Fruit fly (Drosophila melanogaster): ENCODE results near the gene trn.
A peak's percentile ranks its signal among the peaks of the same experiment; 100 is the strongest.

Gene trn

dm6 chr3L:13113970-13114392 is at the start of gene trn:
Gene trn (plus strand): TSS chr3L:13114271.
- TF ChIP-seq Dll (optimal IDR thresholded peaks at IDR 0.05) (peak; percentile 13), CG8478 (optimal IDR thresholded peaks at IDR 0.05) (no peak)

DNA sequence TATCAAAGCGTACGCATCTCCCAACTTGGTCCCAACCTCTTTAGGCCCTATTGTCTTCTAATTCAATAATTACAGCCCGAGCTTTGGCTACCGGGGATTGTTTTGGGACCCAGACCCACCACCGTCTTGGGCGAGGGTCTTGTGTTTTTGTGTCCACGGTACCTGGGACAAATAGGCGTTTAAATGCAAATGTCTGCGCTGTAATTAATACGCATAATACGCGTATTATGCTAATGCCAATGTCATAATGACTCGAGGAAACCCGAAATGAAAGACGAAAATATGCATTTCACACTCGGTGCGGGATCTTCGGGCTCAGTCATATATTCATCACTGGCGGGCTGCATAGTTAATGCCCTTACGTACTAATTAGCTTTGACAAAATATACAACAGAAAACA is 49.7 kb upstream of the trn start:
- TF ChIP-seq CG8478 (optimal IDR thresholded peaks at IDR 0.05) = no peak
- TF ChIP-seq Dll (optimal IDR thresholded peaks at IDR 0.05) = no peak
- no peak for TF ChIP-seq EcR (GFP tag; optimal IDR thresholded peaks at IDR 0.05)
- TF ChIP-seq psq (optimal IDR thresholded peaks at IDR 0.05) = no peak
- no peak for TF ChIP-seq pan (optimal IDR thresholded peaks at IDR 0.05)
- no peak for TF ChIP-seq usp (GFP tag; optimal IDR thresholded peaks at IDR 0.05)

- TF ChIP-seq psq (optimal IDR thresholded peaks at IDR 0.05) = no peak
These were observed 49.1 kb upstream of the trn start for dm6 chr3L:13064935-13065334.

dm6 chr3L:13065619-13066018 is 48.5 kb upstream of the trn start:
- no peak for TF ChIP-seq usp (GFP tag; optimal IDR thresholded peaks at IDR 0.05)
- no peak for TF ChIP-seq pan (optimal IDR thresholded peaks at IDR 0.05)
- no peak for TF ChIP-seq Dll (optimal IDR thresholded peaks at IDR 0.05)
- no peak for TF ChIP-seq CG8478 (optimal IDR thresholded peaks at IDR 0.05)
- no peak for TF ChIP-seq EcR (GFP tag; optimal IDR thresholded peaks at IDR 0.05)
- TF ChIP-seq psq (optimal IDR thresholded peaks at IDR 0.05) = no peak

- TF ChIP-seq Dll (optimal IDR thresholded peaks at IDR 0.05) (no peak), CG8478 (optimal IDR thresholded peaks at IDR 0.05) (no peak), usp (GFP tag; optimal IDR thresholded peaks at IDR 0.05) (no peak), EcR (GFP tag; optimal IDR thresholded peaks at IDR 0.05) (no peak), psq (optimal IDR thresholded peaks at IDR 0.05) (no peak), pan (optimal IDR thresholded peaks at IDR 0.05) (no peak)
These were observed 47.9 kb upstream of the trn start for dm6 chr3L:13066220-13066619.

DNA sequence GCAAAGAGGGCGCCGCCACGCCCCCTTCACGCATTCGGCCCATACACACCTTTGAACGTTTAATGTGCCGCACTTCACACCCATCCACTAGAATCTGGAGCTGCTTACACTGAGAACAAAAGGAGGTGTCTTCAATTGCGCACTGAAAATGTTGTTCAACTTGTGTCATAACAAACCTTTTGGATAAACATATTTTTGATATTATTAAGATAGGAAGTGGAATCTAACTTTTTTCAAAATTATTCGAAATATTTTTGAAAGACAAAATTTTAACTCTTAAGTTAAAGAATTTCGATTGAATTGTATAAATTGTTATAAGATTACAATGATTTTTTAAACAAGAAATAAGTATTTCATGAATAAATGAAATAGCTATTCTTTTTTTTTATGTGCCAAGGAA is 45.8 kb upstream of the trn start:
- no peak for TF ChIP-seq pan (optimal IDR thresholded peaks at IDR 0.05)
- TF ChIP-seq CG8478 (optimal IDR thresholded peaks at IDR 0.05) = no peak
- TF ChIP-seq Dll (optimal IDR thresholded peaks at IDR 0.05) = no peak
- no peak for TF ChIP-seq EcR (GFP tag; optimal IDR thresholded peaks at IDR 0.05)
- no peak for TF ChIP-seq psq (optimal IDR thresholded peaks at IDR 0.05)
- no peak for TF ChIP-seq usp (GFP tag; optimal IDR thresholded peaks at IDR 0.05)

dm6 chr3L:13074084-13074624 is 39.9 kb upstream of the trn start:
- no peak for TF ChIP-seq usp (GFP tag; optimal IDR thresholded peaks at IDR 0.05)
- TF ChIP-seq CG8478 (optimal IDR thresholded peaks at IDR 0.05) = no peak
- TF ChIP-seq EcR (GFP tag; optimal IDR thresholded peaks at IDR 0.05) = no peak
- TF ChIP-seq psq (optimal IDR thresholded peaks at IDR 0.05) = no peak
- TF ChIP-seq pan (optimal IDR thresholded peaks at IDR 0.05) = no peak
- no peak for TF ChIP-seq Dll (optimal IDR thresholded peaks at IDR 0.05)

DNA sequence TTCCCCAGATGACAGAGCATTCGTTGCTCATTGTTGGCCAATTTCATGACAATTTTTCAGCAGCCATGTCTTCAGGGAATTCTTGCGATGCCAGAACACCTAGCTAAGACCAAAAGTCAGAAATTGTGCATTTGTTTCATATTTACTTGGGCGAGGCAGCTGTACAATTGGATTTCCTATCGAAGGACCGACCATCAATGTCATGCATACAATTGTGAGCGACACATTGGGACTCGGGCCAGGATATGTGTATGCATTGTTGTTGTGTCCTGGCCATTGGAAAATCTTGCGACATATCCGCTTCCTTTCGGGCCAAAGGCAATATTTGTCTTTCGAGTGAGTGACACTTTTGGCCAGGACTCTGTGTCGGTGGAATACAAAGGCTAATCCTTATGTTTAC is 36.7 kb upstream of the trn start:
- TF ChIP-seq CG8478 (optimal IDR thresholded peaks at IDR 0.05) (no peak), psq (optimal IDR thresholded peaks at IDR 0.05) (no peak), EcR (GFP tag; optimal IDR thresholded peaks at IDR 0.05) (no peak), usp (GFP tag; optimal IDR thresholded peaks at IDR 0.05) (no peak), pan (optimal IDR thresholded peaks at IDR 0.05) (no peak), Dll (optimal IDR thresholded peaks at IDR 0.05) (no peak)

DNA sequence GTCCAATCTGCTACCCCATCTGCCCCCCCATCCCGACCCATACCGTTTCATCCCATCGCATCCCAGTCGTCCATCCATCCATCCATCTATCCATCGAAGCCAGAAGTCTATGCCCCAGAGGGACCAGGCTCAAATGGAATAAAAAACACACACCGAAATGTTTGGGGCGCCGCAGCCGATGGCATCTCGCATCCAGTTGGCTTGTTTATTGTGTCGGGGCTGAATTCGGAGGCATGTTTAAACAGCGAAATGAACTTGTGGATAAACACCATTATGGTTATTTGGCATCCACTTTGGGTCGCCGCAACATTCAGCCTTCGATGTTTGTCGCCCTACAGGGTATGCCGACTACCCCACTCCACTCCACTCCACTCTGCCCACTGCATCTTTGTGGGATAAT is 33.7 kb upstream of the trn start:
- no peak for TF ChIP-seq EcR (GFP tag; optimal IDR thresholded peaks at IDR 0.05)
- TF ChIP-seq CG8478 (optimal IDR thresholded peaks at IDR 0.05) = no peak
- no peak for TF ChIP-seq pan (optimal IDR thresholded peaks at IDR 0.05)
- TF ChIP-seq Dll (optimal IDR thresholded peaks at IDR 0.05) = no peak
- no peak for TF ChIP-seq psq (optimal IDR thresholded peaks at IDR 0.05)
- TF ChIP-seq usp (GFP tag; optimal IDR thresholded peaks at IDR 0.05) = no peak

- TF ChIP-seq CG8478 (optimal IDR thresholded peaks at IDR 0.05) = no peak
- TF ChIP-seq usp (GFP tag; optimal IDR thresholded peaks at IDR 0.05) = no peak
These were observed 32.7 kb upstream of the trn start for dm6 chr3L:13081284-13081937.

dm6 chr3L:13083432-13083831 is 30.6 kb upstream of the trn start:
- TF ChIP-seq usp (GFP tag; optimal IDR thresholded peaks at IDR 0.05) (no peak), Dll (optimal IDR thresholded peaks at IDR 0.05) (no peak), CG8478 (optimal IDR thresholded peaks at IDR 0.05) (no peak), EcR (GFP tag; optimal IDR thresholded peaks at IDR 0.05) (no peak), psq (optimal IDR thresholded peaks at IDR 0.05) (no peak), pan (optimal IDR thresholded peaks at IDR 0.05) (no peak)

DNA sequence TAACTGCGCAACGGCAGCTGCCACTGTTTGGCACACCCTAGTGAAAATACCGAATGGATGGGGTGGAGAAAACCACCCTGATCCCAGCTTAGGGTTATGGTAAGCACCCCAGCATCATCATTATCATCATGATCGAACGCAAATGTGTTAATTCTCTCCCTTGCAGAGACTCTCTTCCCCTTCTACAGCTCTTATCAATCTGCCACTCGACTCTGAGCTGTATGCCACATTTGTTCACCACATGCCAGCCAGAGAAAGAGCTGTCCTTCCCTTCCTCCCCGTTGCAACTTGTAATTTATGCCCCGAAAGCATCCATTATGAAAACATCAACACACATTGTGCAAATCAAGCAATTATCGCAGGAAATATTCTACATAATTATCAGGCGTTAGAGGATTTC is 29.6 kb upstream of the trn start:
- no peak for TF ChIP-seq psq (optimal IDR thresholded peaks at IDR 0.05)
- TF ChIP-seq EcR (GFP tag; optimal IDR thresholded peaks at IDR 0.05) = no peak
- no peak for TF ChIP-seq Dll (optimal IDR thresholded peaks at IDR 0.05)
- TF ChIP-seq pan (optimal IDR thresholded peaks at IDR 0.05) = no peak
- no peak for TF ChIP-seq CG8478 (optimal IDR thresholded peaks at IDR 0.05)
- TF ChIP-seq usp (GFP tag; optimal IDR thresholded peaks at IDR 0.05) = no peak

DNA sequence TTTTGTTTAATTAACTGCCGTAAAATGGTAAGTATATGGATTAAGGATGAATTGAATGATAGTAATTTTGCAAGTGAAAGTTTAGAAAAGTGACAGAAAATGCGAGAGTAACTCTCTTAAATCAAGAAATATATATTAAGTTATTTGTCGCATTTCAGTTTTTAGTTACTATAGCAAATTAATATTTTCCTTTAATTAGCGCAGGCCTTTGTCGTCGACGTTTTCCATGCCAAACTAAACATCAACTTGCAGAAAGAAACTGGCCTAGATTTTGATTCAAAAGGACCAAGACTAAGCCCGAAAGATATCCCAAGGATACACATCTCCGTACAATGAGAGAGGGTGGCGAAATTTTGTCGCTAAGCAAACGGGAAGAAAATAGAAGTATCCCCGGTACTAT is 26.9 kb upstream of the trn start, which contains the start of gene CG17300:
CG17300 (minus strand) TSS at position 101 of the 400 bp plus-strand sequence.
- TF ChIP-seq Dll (optimal IDR thresholded peaks at IDR 0.05) (no peak), usp (GFP tag; optimal IDR thresholded peaks at IDR 0.05) (no peak), CG8478 (optimal IDR thresholded peaks at IDR 0.05) (no peak), psq (optimal IDR thresholded peaks at IDR 0.05) (no peak), pan (optimal IDR thresholded peaks at IDR 0.05) (no peak), EcR (GFP tag; optimal IDR thresholded peaks at IDR 0.05) (no peak)
